Worm (Caenorhabditis elegans) whole organism, young adult: ENCODE measurements around the gene H14A12.3.

Source experiments
- F10E7.11 ChIP-seq: sonication (generic microtip); optimal IDR thresholded peaks from 2 replicates; lab custom pipeline; 2017; ENCODE audit warnings: mild to moderate bottlenecking, missing genetic modification characterization, moderate library complexity, missing compliant biosample characterization
- F22D6.2 ChIP-seq: sonication (generic microtip); optimal IDR thresholded peaks from 2 replicates; lab custom pipeline; 2016; ENCODE audit warnings: mild to moderate bottlenecking, missing genetic modification characterization, missing compliant biosample characterization
- F23B12.7 ChIP-seq: sonication (generic microtip); optimal IDR thresholded peaks from 2 replicates; lab custom pipeline; 2017; ENCODE audit warnings: missing genetic modification characterization, mild to moderate bottlenecking, missing compliant biosample characterization, antibody characterized with exemption, moderate library complexity; ENCODE audit not compliant: insufficient read depth
- F33H1.4 ChIP-seq: fragments of 200-800 bp; sonication (Bioruptor generic); IDR thresholded peaks from 2 replicates; pipeline ENCODE4 v1.3.6; 2022; ENCODE audit warnings: missing genetic modification reagents, missing genetic modification characterization, missing compliant biosample characterization
- F49E8.2 ChIP-seq: sonication (generic microtip); optimal IDR thresholded peaks from 3 replicates; lab custom pipeline; 2017; ENCODE audit warnings: missing genetic modification characterization, mild to moderate bottlenecking, missing compliant biosample characterization, antibody characterized with exemption, moderate library complexity; ENCODE audit not compliant: insufficient read depth
- K11D2.4 ChIP-seq: fragments of 200-800 bp; sonication (Bioruptor generic); IDR thresholded peaks from 2 replicates; pipeline ENCODE4 v1.3.6; 2022; ENCODE audit warnings: missing genetic modification reagents, missing genetic modification characterization, missing compliant biosample characterization
- T07F8.4 ChIP-seq: sonication (generic microtip); optimal IDR thresholded peaks from 2 replicates; lab custom pipeline; 2016; ENCODE audit warnings: mild to moderate bottlenecking, missing genetic modification characterization, moderate library complexity, missing compliant biosample characterization
- Y53F4B.3 ChIP-seq: fragments of 200-800 bp; sonication (Bioruptor generic); IDR thresholded peaks from 2 replicates; pipeline ENCODE4 v1.3.6; 2022; ENCODE audit warnings: missing genetic modification reagents, missing genetic modification characterization, missing compliant biosample characterization
- ZK185.1 ChIP-seq: sonication (generic microtip); optimal IDR thresholded peaks from 2 replicates; lab custom pipeline; 2016; ENCODE audit warnings: mild to moderate bottlenecking, missing genetic modification characterization, missing compliant biosample characterization; ENCODE audit not compliant: poor library complexity, severe bottlenecking
- ama-1 ChIP-seq, 3 experiments: fragments of 150-350 bp in 1 of 3; sonication (generic microtip) in 2 of 3; optimal IDR thresholded peaks; 2 replicates each; lab custom pipeline; 2014 to 2018; ENCODE audit warnings: missing biosample characterization in 2 of 3, missing genetic modification characterization in 2 of 3, missing genetic modification reagents in 2 of 3
- aptf-2 ChIP-seq: fragments of 200-800 bp; sonication (Bioruptor generic); conservative IDR thresholded peaks from 2 replicates; pipeline ENCODE4 v1.3.6; 2022; ENCODE audit warnings: missing genetic modification reagents, missing genetic modification characterization, missing compliant biosample characterization
- atf-7 ChIP-seq: sonication (generic microtip); optimal IDR thresholded peaks from 2 replicates; lab custom pipeline; 2017; ENCODE audit warnings: mild to moderate bottlenecking, missing genetic modification characterization, missing compliant biosample characterization
- athp-1 ChIP-seq: sonication (generic microtip); optimal IDR thresholded peaks from 2 replicates; lab custom pipeline; 2017; ENCODE audit warnings: mild to moderate bottlenecking, missing genetic modification characterization, missing compliant biosample characterization
- attf-5 ChIP-seq: fragments of 200-800 bp; sonication (Bioruptor generic); optimal IDR thresholded peaks from 2 replicates; lab custom pipeline; 2018; ENCODE audit warnings: mild to moderate bottlenecking, missing genetic modification characterization, missing compliant biosample characterization
- bed-2 ChIP-seq: fragments of 200-800 bp; sonication (Bioruptor generic); IDR thresholded peaks from 2 replicates; pipeline ENCODE4 v1.3.6; 2022; ENCODE audit warnings: missing genetic modification reagents, missing genetic modification characterization, missing compliant biosample characterization
- ceh-27 ChIP-seq: fragments of 200-800 bp; sonication (Bioruptor generic); optimal IDR thresholded peaks from 2 replicates; lab custom pipeline; 2018; ENCODE audit warnings: mild to moderate bottlenecking, missing genetic modification characterization, moderate library complexity, missing compliant biosample characterization
- die-1 ChIP-seq: sonication (generic microtip); optimal IDR thresholded peaks from 2 replicates; lab custom pipeline; 2016; ENCODE audit warnings: missing genotype, mild to moderate bottlenecking, missing genetic modification characterization, missing compliant biosample characterization
- dox-1 ChIP-seq: fragments of 200-800 bp; sonication (Bioruptor generic); IDR thresholded peaks from 2 replicates; pipeline ENCODE4 v1.3.6; 2022; ENCODE audit warnings: missing genetic modification reagents, missing genetic modification characterization, missing compliant biosample characterization
- dpff-1 ChIP-seq: sonication (generic microtip); optimal IDR thresholded peaks from 2 replicates; lab custom pipeline; 2017; ENCODE audit warnings: mild to moderate bottlenecking, missing genetic modification characterization, missing compliant biosample characterization
- dpl-1 ChIP-seq: fragments of 150-350 bp; optimal IDR thresholded peaks from 2 replicates; lab custom pipeline; 2014; ENCODE audit warnings: missing biosample characterization, missing genetic modification reagents, missing genetic modification characterization
- efl-1 ChIP-seq: fragments of 150-350 bp; optimal IDR thresholded peaks from 2 replicates; lab custom pipeline; 2014; ENCODE audit warnings: missing biosample characterization, missing genetic modification reagents, missing genetic modification characterization
- egrh-3 ChIP-seq: fragments of 200-800 bp; sonication (Bioruptor generic); IDR thresholded peaks from 2 replicates; pipeline ENCODE4 v1.3.6; 2022; ENCODE audit warnings: missing genetic modification reagents, missing genetic modification characterization, missing compliant biosample characterization
- fkh-3 ChIP-seq: sonication (generic microtip); optimal IDR thresholded peaks from 2 replicates; lab custom pipeline; 2016; ENCODE audit warnings: mild to moderate bottlenecking, missing genetic modification characterization, missing compliant biosample characterization
- hlh-12 ChIP-seq: sonication (generic microtip); optimal IDR thresholded peaks from 2 replicates; lab custom pipeline; 2016; ENCODE audit warnings: missing genetic modification characterization, missing compliant biosample characterization
- hmg-1.2 ChIP-seq: fragments of 200-800 bp; sonication (Bioruptor generic); IDR thresholded peaks from 2 replicates; pipeline ENCODE4 v1.3.6; 2022; ENCODE audit warnings: missing genetic modification reagents, missing genetic modification characterization, missing compliant biosample characterization
- hmg-20 ChIP-seq: fragments of 200-800 bp; sonication (Bioruptor generic); IDR thresholded peaks from 2 replicates; pipeline ENCODE4 v1.3.6; 2022; ENCODE audit warnings: missing genetic modification reagents, missing genetic modification characterization, missing compliant biosample characterization
- hsf-1 ChIP-seq: fragments of 200-800 bp; sonication (Bioruptor generic); IDR thresholded peaks from 2 replicates; pipeline ENCODE4 v1.3.6; 2022; ENCODE audit warnings: missing genetic modification reagents, missing genetic modification characterization, missing compliant biosample characterization
- let-607 ChIP-seq, 2 experiments: fragments of 200-800 bp in 1 of 2; sonication (Bioruptor generic) in 1 of 2; sonication (generic microtip) in 1 of 2; optimal IDR thresholded peaks; 2 replicates each; lab custom pipeline; 2016 to 2018; ENCODE audit warnings: mild to moderate bottlenecking in 2 of 2, missing compliant biosample characterization in 2 of 2, missing genetic modification characterization in 2 of 2, moderate library complexity in 2 of 2, missing genotype in 1 of 2
- lin-26 ChIP-seq: fragments of 200-800 bp; sonication (Bioruptor generic); IDR thresholded peaks from 2 replicates; pipeline ENCODE4 v1.3.6; 2022; ENCODE audit warnings: missing genetic modification reagents, missing genetic modification characterization, missing compliant biosample characterization
- lin-35 ChIP-seq, 3 experiments: fragments of 150-350 bp in 2 of 3; sonication (generic microtip) in 1 of 3; optimal IDR thresholded peaks; 2 replicates each; lab custom pipeline; 2014 to 2018; ENCODE audit warnings: missing biosample characterization in 3 of 3, missing genetic modification characterization in 3 of 3, missing genetic modification reagents in 3 of 3
- lin-40 ChIP-seq: sonication (generic microtip); optimal IDR thresholded peaks from 2 replicates; lab custom pipeline; 2016; ENCODE audit warnings: missing genetic modification characterization, mild to moderate bottlenecking, missing compliant biosample characterization, missing genotype, missing genetic modification reagents
- lin-54 ChIP-seq: fragments of 200-800 bp; sonication (Bioruptor generic); optimal IDR thresholded peaks from 2 replicates; lab custom pipeline; 2018; ENCODE audit warnings: mild to moderate bottlenecking, missing genetic modification characterization, missing compliant biosample characterization
- madf-10 ChIP-seq: sonication (generic microtip); optimal IDR thresholded peaks from 2 replicates; lab custom pipeline; 2016; ENCODE audit warnings: mild to moderate bottlenecking, missing genetic modification characterization, missing compliant biosample characterization
- madf-6 ChIP-seq: fragments of 200-800 bp; sonication (Bioruptor generic); IDR thresholded peaks from 2 replicates; pipeline ENCODE4 v1.3.6; 2022; ENCODE audit warnings: missing genetic modification reagents, missing genetic modification characterization, missing compliant biosample characterization
- mcd-1 ChIP-seq: fragments of 200-800 bp; sonication (Bioruptor generic); IDR thresholded peaks from 2 replicates; pipeline ENCODE4 v1.3.6; 2022; ENCODE audit warnings: missing genetic modification reagents, missing genetic modification characterization, missing compliant biosample characterization
- mel-28 ChIP-seq: sonication (generic microtip); optimal IDR thresholded peaks from 2 replicates; lab custom pipeline; 2016; ENCODE audit warnings: borderline replicate concordance, mild to moderate bottlenecking, missing genetic modification characterization, missing compliant biosample characterization
- nfya-1 ChIP-seq: sonication (generic microtip); optimal IDR thresholded peaks from 2 replicates; lab custom pipeline; 2017; ENCODE audit warnings: antibody characterized with exemption, missing compliant biosample characterization, missing genetic modification characterization, borderline replicate concordance; ENCODE audit not compliant: insufficient read depth
- nhr-27 ChIP-seq: fragments of 200-800 bp; sonication (Bioruptor generic); optimal IDR thresholded peaks from 2 replicates; lab custom pipeline; 2018; ENCODE audit warnings: mild to moderate bottlenecking, missing genetic modification characterization, moderate library complexity, missing compliant biosample characterization
- nhr-80 ChIP-seq: sonication (generic microtip); optimal IDR thresholded peaks from 2 replicates; lab custom pipeline; 2016; ENCODE audit warnings: missing genetic modification characterization, missing compliant biosample characterization
- repo-1 ChIP-seq: sonication (generic microtip); optimal IDR thresholded peaks from 2 replicates; lab custom pipeline; 2017; ENCODE audit warnings: mild to moderate bottlenecking, missing genetic modification characterization, missing compliant biosample characterization
- snpc-3.4 ChIP-seq: sonication (generic microtip); optimal IDR thresholded peaks from 2 replicates; lab custom pipeline; 2017; ENCODE audit warnings: missing genetic modification characterization, mild to moderate bottlenecking, missing compliant biosample characterization, antibody characterized with exemption, moderate library complexity, missing genotype, missing genetic modification reagents
- sptf-2 ChIP-seq: fragments of 200-800 bp; sonication (Bioruptor generic); optimal IDR thresholded peaks from 2 replicates; lab custom pipeline; 2018; ENCODE audit warnings: mild to moderate bottlenecking, missing genetic modification characterization, missing compliant biosample characterization
- tbp1 ChIP-seq: fragments of 200-800 bp; sonication (Bioruptor generic); optimal IDR thresholded peaks from 2 replicates; lab custom pipeline; 2018; ENCODE audit warnings: mild to moderate bottlenecking, missing genetic modification characterization, missing compliant biosample characterization
- unc-62 ChIP-seq: fragments of 150-350 bp; optimal IDR thresholded peaks from 2 replicates; lab custom pipeline; 2014; ENCODE audit warnings: missing biosample characterization, missing genetic modification reagents, missing genetic modification characterization
- zfh-2 ChIP-seq: fragments of 200-800 bp; sonication (Bioruptor generic); conservative IDR thresholded peaks from 2 replicates; pipeline ENCODE4 v1.3.6; 2022; ENCODE audit warnings: missing genetic modification reagents, missing genetic modification characterization, missing compliant biosample characterization
- ztf-18 ChIP-seq: sonication (generic microtip); optimal IDR thresholded peaks from 2 replicates; lab custom pipeline; 2016; ENCODE audit warnings: missing genotype, mild to moderate bottlenecking, missing genetic modification characterization, missing compliant biosample characterization
- ztf-26 ChIP-seq: sonication (generic microtip); optimal IDR thresholded peaks from 2 replicates; lab custom pipeline; 2017; ENCODE audit warnings: missing genetic modification characterization, missing compliant biosample characterization
- ztf-28 ChIP-seq: fragments of 200-800 bp; sonication (Bioruptor generic); IDR thresholded peaks from 2 replicates; pipeline ENCODE4 v1.3.6; 2022; ENCODE audit warnings: missing genetic modification reagents, missing genetic modification characterization, missing compliant biosample characterization

Gene H14A12.3

ce11 chrIII:7465347-7465746 lies 1.8 kb downstream of the H14A12.3 start, which contains the start of gene fum-1:
Gene fum-1 (plus strand): TSS chrIII:7465605.
- TF ChIP-seq F49E8.2, result no peak
- TF ChIP-seq lin-54 (GFP tag; lab: Kevin White, UChicago), result peak; percentile 10
- peak; percentile 58 for TF ChIP-seq attf-5 (GFP tag; lab: Kevin White, UChicago)
- TF ChIP-seq mel-28, result no peak
- no peak for TF ChIP-seq aptf-2
- no peak for TF ChIP-seq zfh-2
- no peak for TF ChIP-seq nhr-27 (tag; lab: Kevin White, UChicago)
- peak; percentile 55; the same call in 1 of the 2 replicates for TF ChIP-seq dox-1 (GFP tag; lab: Robert Waterston, UW)
- peak; percentile 54 for TF ChIP-seq efl-1
- TF ChIP-seq ama-1 (optimal IDR thresholded peaks at IDR 0.05; lab: Kevin White, UChicago), result peak; percentile 5
- no peak for TF ChIP-seq ama-1 (GFP tag; optimal IDR thresholded peaks at IDR 0.05; lab: Kevin White, UChicago)
- no peak for TF ChIP-seq ztf-28 (GFP tag; lab: Robert Waterston, UW)
- peak; percentile 48 for TF ChIP-seq ceh-27 (GFP tag; lab: Kevin White, UChicago)
- TF ChIP-seq bed-2 (GFP tag; lab: Robert Waterston, UW), result 0 out of 2 replicates have a peak, but pooled peaks have one; percentile 14
- peak; percentile 27 for TF ChIP-seq ztf-18 (tag; lab: Kevin White, UChicago)
- no peak for TF ChIP-seq dpl-1 (GFP tag; lab: Kevin White, UChicago)
- TF ChIP-seq T07F8.4, result no peak
- no peak for TF ChIP-seq die-1 (tag; lab: Kevin White, UChicago)
- no peak for TF ChIP-seq F23B12.7 (tag; lab: Kevin White, UChicago)
- TF ChIP-seq hlh-12, result no peak
- TF ChIP-seq nfya-1 (tag; lab: Kevin White, UChicago), result no peak
- no peak for TF ChIP-seq lin-26 (GFP tag; lab: Robert Waterston, UW)
- no peak for TF ChIP-seq tbp1 (GFP tag; lab: Kevin White, UChicago)
- TF ChIP-seq hmg-1.2 (GFP tag; lab: Robert Waterston, UW), result peak; percentile 76
- peak in 1 of 3 experiments; percentile 37 for TF ChIP-seq lin-35 (GFP tag; optimal IDR thresholded peaks at IDR 0.05; lab: Kevin White, UChicago)
- TF ChIP-seq sptf-2, result no peak
- peak; percentile 80 for TF ChIP-seq repo-1
- peak; percentile 36 for TF ChIP-seq snpc-3.4 (tag; lab: Kevin White, UChicago)
- no peak for TF ChIP-seq athp-1 (tag; lab: Kevin White, UChicago)
- peak; percentile 55 for TF ChIP-seq ztf-26 (tag; lab: Kevin White, UChicago)
- no peak for TF ChIP-seq unc-62 (GFP tag; lab: Kevin White, UChicago)
- TF ChIP-seq hsf-1 (GFP tag; lab: Robert Waterston, UW), result 0 out of 2 replicates have a peak, but pooled peaks have one; percentile 7
- peak; percentile 56 for TF ChIP-seq mcd-1 (GFP tag; lab: Robert Waterston, UW)
- TF ChIP-seq hmg-20, result 0 out of 2 replicates have a peak, but pooled peaks have one; percentile 11
- TF ChIP-seq K11D2.4 (GFP tag; lab: Robert Waterston, UW), result no peak
- TF ChIP-seq nhr-80 (tag; lab: Kevin White, UChicago), result peak; percentile 61
- no peak for TF ChIP-seq egrh-3 (GFP tag; lab: Robert Waterston, UW)
- no peak for TF ChIP-seq ZK185.1 (tag; lab: Kevin White, UChicago)
- peak; percentile 40; the same call in 1 of the 2 replicates for TF ChIP-seq madf-6
- no peak for TF ChIP-seq F33H1.4 (GFP tag; lab: Robert Waterston, UW)
- TF ChIP-seq F22D6.2, result no peak
- peak; percentile 40 for TF ChIP-seq madf-10
- TF ChIP-seq Y53F4B.3 (GFP tag; lab: Robert Waterston, UW), result no peak
- peak; percentile 59 for TF ChIP-seq lin-40 (tag; lab: Kevin White, UChicago)
- no peak for TF ChIP-seq atf-7 (tag; lab: Kevin White, UChicago)
- no peak for TF ChIP-seq F10E7.11 (tag; lab: Kevin White, UChicago)
- TF ChIP-seq let-607 (tag; optimal IDR thresholded peaks at IDR 0.05; lab: Kevin White, UChicago), result peak in 1 of 2 experiments; percentile 27
- TF ChIP-seq fkh-3 (tag; lab: Kevin White, UChicago), result no peak
- no peak for TF ChIP-seq dpff-1
